Fruit fly (Drosophila melanogaster): ENCODE results near the gene kst.

kst gene

DNA sequence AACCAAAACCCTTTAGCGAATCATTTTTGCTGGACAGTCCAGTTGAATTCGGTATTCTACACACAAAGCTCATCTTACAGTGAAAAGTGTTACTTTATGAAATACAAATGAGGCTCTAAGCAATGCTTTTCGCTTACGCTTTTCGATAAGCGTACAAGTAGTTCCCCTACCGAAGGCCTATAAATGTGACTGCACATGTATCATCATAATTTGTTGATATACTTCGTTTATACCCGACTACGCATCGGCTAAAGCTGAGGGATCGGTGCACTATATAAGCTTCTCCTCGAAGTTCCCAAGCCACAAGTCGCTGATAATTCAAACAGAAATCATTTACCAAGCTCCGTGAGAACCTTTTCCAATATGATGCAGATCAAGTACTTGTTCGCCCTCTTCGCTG, 32.6 kb downstream of the kst start, which contains the start of gene Drs:
Gene Drs, plus strand, starts transcription at position 301 of the 400 bp plus-strand sequence.
- no peak for TF ChIP-seq kay (GFP tag; ENCODE audit: borderline replicate concordance)

DNA sequence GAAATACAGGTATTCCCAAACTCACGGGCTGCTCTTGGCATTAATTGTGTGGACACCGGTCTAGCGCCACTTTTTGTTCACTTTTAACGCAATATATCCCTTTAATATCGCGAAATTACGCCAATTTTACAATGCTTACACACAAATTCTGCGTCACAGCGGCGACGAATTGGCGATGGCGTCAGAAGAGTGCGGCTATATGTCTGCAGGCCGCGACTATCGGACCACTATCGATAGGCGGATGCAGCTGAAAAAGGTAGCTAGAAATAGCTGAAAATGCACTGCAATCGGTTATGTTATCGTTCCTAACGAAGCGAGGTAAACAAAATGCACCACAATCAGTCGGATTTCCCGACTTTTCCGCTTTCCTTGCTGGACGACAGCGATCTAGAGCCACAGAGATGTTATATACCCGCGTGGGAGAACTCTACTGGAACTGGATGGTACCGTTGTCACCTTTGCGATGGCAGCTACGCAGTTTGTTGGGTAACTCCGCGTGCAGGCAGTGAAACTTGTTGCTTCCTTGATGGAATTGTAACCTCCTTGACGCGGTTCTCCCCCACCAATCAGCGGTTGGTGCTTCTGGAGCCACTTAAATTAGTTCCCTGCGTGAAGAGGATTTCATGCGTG, 37.4 kb downstream of the kst start, which contains the start of the genes Ythdc1 and CG12010:
Gene Ythdc1, minus strand, starts transcription at position 177 of the 630 bp plus-strand sequence.
Gene CG12010, plus strand, starts transcription at position 289 of the 630 bp plus-strand sequence.
- no peak for TF ChIP-seq Crg-1 (GFP tag; optimal IDR thresholded peaks at IDR 0.05)
- TF ChIP-seq cic (GFP tag; optimal IDR thresholded peaks at IDR 0.05): peak; percentile 73
- TF ChIP-seq ovo (GFP tag; optimal IDR thresholded peaks at IDR 0.05): no peak
- peak; percentile 54 for TF ChIP-seq Mnt (GFP tag; optimal IDR thresholded peaks at IDR 0.05)
- no peak for TF ChIP-seq CG14711 (tag; optimal IDR thresholded peaks at IDR 0.05)
- no peak for TF ChIP-seq CG5204 (GFP tag; optimal IDR thresholded peaks at IDR 0.05)
- no peak for TF ChIP-seq pad (GFP tag; optimal IDR thresholded peaks at IDR 0.05)
- no peak for TF ChIP-seq kay (GFP tag; ENCODE audit: borderline replicate concordance)
- TF ChIP-seq CG7045 (GFP tag; optimal IDR thresholded peaks at IDR 0.05): peak; percentile 12
- peak; percentile 79 for TF ChIP-seq bab1 (GFP tag; optimal IDR thresholded peaks at IDR 0.05)
- TF ChIP-seq CG7101 (tag; optimal IDR thresholded peaks at IDR 0.05): no peak
- TF ChIP-seq Hr96 (GFP tag; optimal IDR thresholded peaks at IDR 0.05): no peak

dm6 chr3L:3376551-3376950, 39.9 kb downstream of the kst start, which contains the start of gene CG12012:
CG12012 (plus strand) TSS chr3L:3376757.
- TF ChIP-seq CG7101 (tag; optimal IDR thresholded peaks at IDR 0.05) (no peak), cic (GFP tag; optimal IDR thresholded peaks at IDR 0.05) (peak; percentile 49), CG5204 (GFP tag; optimal IDR thresholded peaks at IDR 0.05) (no peak), CG11617 (GFP tag; optimal IDR thresholded peaks at IDR 0.05) (no peak), CG33017 (tag; optimal IDR thresholded peaks at IDR 0.05) (no peak), kay (GFP tag; ENCODE audit: borderline replicate concordance) (peak; percentile 76), CG12768 (GFP tag; optimal IDR thresholded peaks at IDR 0.05) (no peak), pad (GFP tag; optimal IDR thresholded peaks at IDR 0.05) (no peak), CG7045 (GFP tag; optimal IDR thresholded peaks at IDR 0.05) (no peak), Hr96 (GFP tag; optimal IDR thresholded peaks at IDR 0.05) (no peak), Clk (GFP tag; optimal IDR thresholded peaks at IDR 0.05) (no peak), toe (GFP tag; optimal IDR thresholded peaks at IDR 0.05) (no peak), bab1 (GFP tag; optimal IDR thresholded peaks at IDR 0.05) (peak; percentile 31), CG1620 (GFP tag; optimal IDR thresholded peaks at IDR 0.05) (no peak), CG14711 (tag; optimal IDR thresholded peaks at IDR 0.05) (no peak), cnc (optimal IDR thresholded peaks at IDR 0.05) (no peak), Crg-1 (GFP tag; optimal IDR thresholded peaks at IDR 0.05) (no peak), Mnt (GFP tag; optimal IDR thresholded peaks at IDR 0.05) (no peak), ovo (GFP tag; optimal IDR thresholded peaks at IDR 0.05) (no peak), tj (GFP tag; optimal IDR thresholded peaks at IDR 0.05) (no peak)

DNA sequence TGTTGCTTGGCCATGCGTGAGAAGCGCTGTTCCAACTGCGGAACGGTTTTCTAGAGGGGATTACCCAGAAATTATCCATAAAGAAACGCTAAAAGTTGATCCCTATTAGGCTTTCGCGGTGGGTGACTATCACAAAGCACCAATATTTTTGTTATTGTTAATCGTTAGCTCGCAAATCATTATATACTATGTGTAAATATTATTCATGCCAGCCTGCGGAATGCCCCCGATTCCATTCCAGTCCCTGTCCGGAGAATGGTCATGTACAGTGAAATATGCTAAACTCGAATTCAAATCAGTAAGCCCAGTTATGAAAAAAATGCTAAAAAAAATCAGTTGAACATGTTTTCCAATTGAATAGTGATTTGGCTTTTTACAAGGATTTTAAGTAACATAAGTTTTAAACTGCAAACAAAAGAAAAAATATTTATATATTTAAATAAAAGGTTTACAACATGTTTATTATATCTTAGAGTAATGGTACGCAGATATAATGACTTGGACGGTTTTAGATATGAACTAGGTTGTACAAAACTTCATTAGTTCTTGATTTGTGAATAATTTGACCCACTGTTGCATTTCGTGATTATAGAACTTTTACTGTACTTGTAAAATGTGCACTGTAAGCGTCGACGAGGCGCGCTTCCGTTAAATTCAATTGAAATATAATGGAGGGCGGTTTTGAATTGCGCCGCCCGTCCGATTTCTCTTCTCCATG, 40.7 kb downstream of the kst start:
- TF ChIP-seq tj (GFP tag; optimal IDR thresholded peaks at IDR 0.05): peak; percentile 79
- no peak for TF ChIP-seq Mnt (GFP tag; optimal IDR thresholded peaks at IDR 0.05)
- TF ChIP-seq ovo (GFP tag; optimal IDR thresholded peaks at IDR 0.05): no peak

DNA sequence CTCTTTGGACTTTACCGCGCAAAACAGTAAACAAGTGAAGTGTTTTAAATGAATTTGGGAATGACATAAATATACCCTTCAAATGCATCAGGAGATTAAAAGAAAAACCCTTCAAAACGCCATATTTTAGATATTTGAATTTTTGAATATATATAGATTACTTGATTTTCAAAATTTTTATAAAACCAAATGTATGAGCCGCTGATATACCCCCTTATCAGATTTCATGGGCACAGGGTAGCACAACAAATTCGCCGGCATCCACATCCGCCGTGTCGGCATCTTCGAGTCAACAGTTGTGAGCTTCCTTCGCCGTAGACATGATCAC, 41.3 kb downstream of the kst start, which contains the start of gene Ids:
Gene Ids, plus strand, starts transcription at position 304 of the 328 bp plus-strand sequence.
- no peak for TF ChIP-seq ovo (GFP tag; optimal IDR thresholded peaks at IDR 0.05)
- no peak for TF ChIP-seq Hr96 (GFP tag; optimal IDR thresholded peaks at IDR 0.05)
- peak; percentile 25 for TF ChIP-seq CG11617 (GFP tag; optimal IDR thresholded peaks at IDR 0.05)
- no peak for TF ChIP-seq CG1620 (GFP tag; optimal IDR thresholded peaks at IDR 0.05)
- TF ChIP-seq CG5204 (GFP tag; optimal IDR thresholded peaks at IDR 0.05): no peak
- TF ChIP-seq cnc (optimal IDR thresholded peaks at IDR 0.05): no peak
- peak; percentile 52 for TF ChIP-seq CG12768 (GFP tag; optimal IDR thresholded peaks at IDR 0.05)
- TF ChIP-seq Mnt (GFP tag; optimal IDR thresholded peaks at IDR 0.05): no peak
- TF ChIP-seq Crg-1 (GFP tag; optimal IDR thresholded peaks at IDR 0.05): peak; percentile 9
- no peak for TF ChIP-seq toe (GFP tag; optimal IDR thresholded peaks at IDR 0.05)
- TF ChIP-seq CG33017 (tag; optimal IDR thresholded peaks at IDR 0.05): peak; percentile 64
- TF ChIP-seq cic (GFP tag; optimal IDR thresholded peaks at IDR 0.05): no peak
- no peak for TF ChIP-seq pad (GFP tag; optimal IDR thresholded peaks at IDR 0.05)
- no peak for TF ChIP-seq CG7045 (GFP tag; optimal IDR thresholded peaks at IDR 0.05)
- TF ChIP-seq tj (GFP tag; optimal IDR thresholded peaks at IDR 0.05): peak; percentile 14
- TF ChIP-seq bab1 (GFP tag; optimal IDR thresholded peaks at IDR 0.05): peak; percentile 59
- no peak for TF ChIP-seq kay (GFP tag; ENCODE audit: borderline replicate concordance)
- TF ChIP-seq CG7101 (tag; optimal IDR thresholded peaks at IDR 0.05): peak; percentile 50
- TF ChIP-seq CG14711 (tag; optimal IDR thresholded peaks at IDR 0.05): peak; percentile 39
- TF ChIP-seq Clk (GFP tag; optimal IDR thresholded peaks at IDR 0.05): no peak

- TF ChIP-seq CG33017 (tag; optimal IDR thresholded peaks at IDR 0.05): no peak
- no peak for TF ChIP-seq CG12768 (GFP tag; optimal IDR thresholded peaks at IDR 0.05)
- no peak for TF ChIP-seq Crg-1 (GFP tag; optimal IDR thresholded peaks at IDR 0.05)
- no peak for TF ChIP-seq CG7101 (tag; optimal IDR thresholded peaks at IDR 0.05)
- TF ChIP-seq ovo (GFP tag; optimal IDR thresholded peaks at IDR 0.05): no peak
- no peak for TF ChIP-seq CG5204 (GFP tag; optimal IDR thresholded peaks at IDR 0.05)
- no peak for TF ChIP-seq Hr96 (GFP tag; optimal IDR thresholded peaks at IDR 0.05)
These were observed 43.8 kb downstream of the kst start for dm6 chr3L:3380225-3381043.

All from whole organism, adult.